Fruit fly (Drosophila melanogaster): Measurements from ENCODE around the gene a10.
A peak's percentile ranks its signal among the peaks of the same experiment; 100 is the strongest.

dm6 chr3L:17047811-17048239 lies 24.3 kb upstream of the a10 start:
- TF ChIP-seq Hnf4 (GFP tag; optimal IDR thresholded peaks at IDR 0.05) (no peak), lola (GFP tag; optimal IDR thresholded peaks at IDR 0.05) (no peak), psq (GFP tag; optimal IDR thresholded peaks at IDR 0.05) (peak; percentile 43), h (GFP tag; optimal IDR thresholded peaks at IDR 0.05) (peak; percentile 54), Hr83 (GFP tag; optimal IDR thresholded peaks at IDR 0.05; ENCODE audit: poor library complexity, severe bottlenecking) (no peak), jim (GFP tag; optimal IDR thresholded peaks at IDR 0.05) (no peak), Dif (GFP tag; optimal IDR thresholded peaks at IDR 0.05; ENCODE audit: partially characterized antibody) (no peak)

Measured in whole organism, wandering third instar larva.